Fruit fly (Drosophila melanogaster) whole organism, larva: Measurements from ENCODE around the gene CG9389.

Experiments used
- noc ChIP-seq: fragments of 200-800 bp; sonication (Bioruptor generic); optimal IDR thresholded peaks from 3 replicates; lab custom pipeline; 2019; ENCODE audit warnings: missing biosample characterization, mild to moderate bottlenecking, missing genetic modification characterization, moderate library complexity

CG9389 gene

dm6 chr3L:21270480-21270879 is at the start of gene CG9389:
Gene CG9389, minus strand, starts transcription at chr3L:21270580.
- no peak for TF ChIP-seq noc (tag; lab: Kevin White, UChicago)

- no peak for TF ChIP-seq noc (tag; lab: Kevin White, UChicago)
These were observed 49.6 kb upstream of the CG9389 start for dm6 chr3L:21319957-21320356.

- no peak for TF ChIP-seq noc (tag; lab: Kevin White, UChicago)
These were observed 49.0 kb upstream of the CG9389 start for dm6 chr3L:21319313-21319907.

- TF ChIP-seq noc (tag; lab: Kevin White, UChicago), result no peak
These were observed 48.1 kb upstream of the CG9389 start, which contains the start of gene Rab26 for dm6 chr3L:21318474-21318873. Gene Rab26, plus strand, starts transcription at chr3L:21318774.

- TF ChIP-seq noc (tag; lab: Kevin White, UChicago), result no peak
These were observed 47.3 kb upstream of the CG9389 start, which contains the start of gene Pc for dm6 chr3L:21317416-21318259. Gene Pc, minus strand, starts transcription at chr3L:21318020.

- peak; percentile 100 for TF ChIP-seq noc (tag; lab: Kevin White, UChicago)
These were observed 34.0 kb upstream of the CG9389 start, which contains the start of the genes CG11309 and CG7632 for dm6 chr3L:21304400-21304799. Gene CG11309, minus strand, starts transcription at chr3L:21304658. Gene CG7632, plus strand, starts transcription at chr3L:21304697.

dm6 chr3L:21303659-21304058 is 33.3 kb upstream of the CG9389 start:
- TF ChIP-seq noc (tag; lab: Kevin White, UChicago), result no peak

dm6 chr3L:21302493-21302892 is 32.1 kb upstream of the CG9389 start:
- no peak for TF ChIP-seq noc (tag; lab: Kevin White, UChicago)

- TF ChIP-seq noc (tag; lab: Kevin White, UChicago), result no peak
These were observed 31.5 kb upstream of the CG9389 start for dm6 chr3L:21301737-21302487.

- no peak for TF ChIP-seq noc (tag; lab: Kevin White, UChicago)
These were observed 29.9 kb upstream of the CG9389 start, which contains the start of gene Cpr78Cc for dm6 chr3L:21300280-21300679. Gene Cpr78Cc, plus strand, starts transcription at chr3L:21300580.

dm6 chr3L:21299203-21299602 is 28.8 kb upstream of the CG9389 start:
- no peak for TF ChIP-seq noc (tag; lab: Kevin White, UChicago)

dm6 chr3L:21298375-21298774 is 28.0 kb upstream of the CG9389 start, which contains the start of gene CG43702:
Gene CG43702, plus strand, starts transcription at chr3L:21298675.
- no peak for TF ChIP-seq noc (tag; lab: Kevin White, UChicago)

- no peak for TF ChIP-seq noc (tag; lab: Kevin White, UChicago)
These were observed 27.3 kb upstream of the CG9389 start, which contains the start of gene Edg78E for dm6 chr3L:21297703-21298102. Gene Edg78E, minus strand, starts transcription at chr3L:21297803.

- no peak for TF ChIP-seq noc (tag; lab: Kevin White, UChicago)
These were observed 23.8 kb upstream of the CG9389 start, which contains the start of gene Cpr78Cb for dm6 chr3L:21294202-21294601. Gene Cpr78Cb, plus strand, starts transcription at chr3L:21294492.

- no peak for TF ChIP-seq noc (tag; lab: Kevin White, UChicago)
These were observed 22.3 kb upstream of the CG9389 start, which contains the start of gene Cpr78Ca for dm6 chr3L:21292700-21293099. Gene Cpr78Ca, minus strand, starts transcription at chr3L:21292800.
